Worm (Caenorhabditis elegans) whole organism, early embryonic: ENCODE results near the gene ser-2.

Experiments used
- B0310.2 ChIP-seq: sonication (generic microtip); optimal IDR thresholded peaks from 2 replicates; lab custom pipeline; 2016; ENCODE audit warnings: mild to moderate bottlenecking, missing genetic modification characterization, missing compliant biosample characterization
- F13C5.2 ChIP-seq: sonication (generic microtip); optimal IDR thresholded peaks from 2 replicates; lab custom pipeline; 2017; ENCODE audit warnings: mild to moderate bottlenecking, missing genetic modification characterization, inconsistent platforms, missing compliant biosample characterization
- aly-1 ChIP-seq: sonication (generic microtip); optimal IDR thresholded peaks from 2 replicates; lab custom pipeline; 2016; ENCODE audit warnings: missing genetic modification characterization, missing compliant biosample characterization
- ama-1 ChIP-seq: fragments of 150-350 bp; optimal IDR thresholded peaks from 2 replicates; lab custom pipeline; 2014
- ceh-13 ChIP-seq: fragments of 200-800 bp; sonication (Bioruptor generic); optimal IDR thresholded peaks from 2 replicates; lab custom pipeline; 2018; ENCODE audit warnings: mild to moderate bottlenecking, missing genetic modification characterization, missing compliant biosample characterization
- flt-1 ChIP-seq: fragments of 200-800 bp; sonication (Bioruptor generic); IDR thresholded peaks from 2 replicates; pipeline ENCODE4 v1.3.6; 2022; ENCODE audit warnings: missing genetic modification characterization, missing compliant biosample characterization
- hmg-4 ChIP-seq: fragments of 200-800 bp; sonication (Bioruptor generic); optimal IDR thresholded peaks from 2 replicates; lab custom pipeline; 2018; ENCODE audit warnings: mild to moderate bottlenecking, missing genetic modification characterization, missing compliant biosample characterization
- sea-1 ChIP-seq: fragments of 200-800 bp; sonication (Bioruptor generic); conservative IDR thresholded peaks from 2 replicates; pipeline ENCODE4 v1.3.6; 2022; ENCODE audit warnings: missing genetic modification characterization, missing compliant biosample characterization
- tra-4 ChIP-seq: sonication (generic microtip); optimal IDR thresholded peaks from 2 replicates; lab custom pipeline; 2017; ENCODE audit warnings: missing genetic modification characterization, missing compliant biosample characterization

ce11 chrX:15317146-15317545 lies 14.4 kb upstream of the ser-2 start, which contains the start of gene glb-28:
- TF ChIP-seq hmg-4 (GFP tag; lab: Kevin White, UChicago), result no peak
- TF ChIP-seq tra-4 (tag; lab: Kevin White, UChicago), result no peak
- no peak for TF ChIP-seq B0310.2 (tag; lab: Kevin White, UChicago)
- TF ChIP-seq ceh-13 (GFP tag; lab: Kevin White, UChicago), result no peak
- TF ChIP-seq ama-1, result no peak
- TF ChIP-seq F13C5.2 (tag; lab: Kevin White, UChicago), result no peak
- TF ChIP-seq sea-1 (GFP tag; lab: Robert Waterston, UW), result no peak
- no peak for TF ChIP-seq flt-1 (GFP tag; lab: Robert Waterston, UW)
- TF ChIP-seq aly-1, result no peak
